Fruit fly (Drosophila melanogaster): ENCODE results near the gene RpS19b.

RpS19b gene

dm6 chr3R:23948466-23949413 is 15.4 kb upstream of the RpS19b start:
- no peak for TF ChIP-seq Dfd (GFP tag; optimal IDR thresholded peaks at IDR 0.05)
- TF ChIP-seq Myc (optimal IDR thresholded peaks at IDR 0.05): no peak
- TF ChIP-seq dl (GFP tag; optimal IDR thresholded peaks at IDR 0.05; ENCODE audit: insufficient read depth in 1 of 2, partially characterized antibody in 2 of 2): peak in 1 of 2 experiments; percentile 37
- TF ChIP-seq CG32264 (GFP tag; optimal IDR thresholded peaks at IDR 0.05): peak; percentile 82
- peak; percentile 89 for TF ChIP-seq Rel (GFP tag; optimal IDR thresholded peaks at IDR 0.05)
- peak; percentile 94 for TF ChIP-seq Rel (tag; optimal IDR thresholded peaks at IDR 0.05)
- TF ChIP-seq sv (GFP tag; optimal IDR thresholded peaks at IDR 0.05): no peak
- peak; percentile 96 for TF ChIP-seq Sp1 (GFP tag; optimal IDR thresholded peaks at IDR 0.05)
- TF ChIP-seq foxo (GFP tag; optimal IDR thresholded peaks at IDR 0.05): peak; percentile 75 to 94
- TF ChIP-seq rgr (GFP tag; optimal IDR thresholded peaks at IDR 0.05): peak; percentile 88
- TF ChIP-seq dmrt93B (GFP tag; optimal IDR thresholded peaks at IDR 0.05): peak; percentile 86
- no peak for TF ChIP-seq usp (GFP tag; optimal IDR thresholded peaks at IDR 0.05)
- TF ChIP-seq N (GFP tag; optimal IDR thresholded peaks at IDR 0.05): no peak
- TF ChIP-seq OdsH (GFP tag; optimal IDR thresholded peaks at IDR 0.05): peak; percentile 93
- TF ChIP-seq sage (GFP tag; optimal IDR thresholded peaks at IDR 0.05): peak; percentile 85
- TF ChIP-seq Hnf4 (GFP tag; optimal IDR thresholded peaks at IDR 0.05): peak; percentile 85
- no peak for TF ChIP-seq GATAd (GFP tag; optimal IDR thresholded peaks at IDR 0.05)
- TF ChIP-seq brk (GFP tag; optimal IDR thresholded peaks at IDR 0.05): peak; percentile 77
- TF ChIP-seq lola (GFP tag; optimal IDR thresholded peaks at IDR 0.05): no peak
- peak; percentile 95 for TF ChIP-seq ey (GFP tag; optimal IDR thresholded peaks at IDR 0.05)
- peak; percentile 86 for TF ChIP-seq psq (GFP tag; optimal IDR thresholded peaks at IDR 0.05)
- TF ChIP-seq dsf (GFP tag; optimal IDR thresholded peaks at IDR 0.05; ENCODE audit: borderline replicate concordance): peak; percentile 50
- TF ChIP-seq pan (optimal IDR thresholded peaks at IDR 0.05): no peak
- TF ChIP-seq h (GFP tag; optimal IDR thresholded peaks at IDR 0.05): peak; percentile 92
- TF ChIP-seq tai (GFP tag; optimal IDR thresholded peaks at IDR 0.05): no peak
- peak; percentile 96 for TF ChIP-seq HLH106 (tag; optimal IDR thresholded peaks at IDR 0.05)
- TF ChIP-seq Vsx2 (GFP tag; optimal IDR thresholded peaks at IDR 0.05; ENCODE audit: partially characterized antibody): peak; percentile 66
- peak; percentile 90 for TF ChIP-seq CG9705 (GFP tag; optimal IDR thresholded peaks at IDR 0.05)
- no peak for TF ChIP-seq Abd-B (GFP tag; optimal IDR thresholded peaks at IDR 0.05)
- no peak for TF ChIP-seq Hr83 (GFP tag; optimal IDR thresholded peaks at IDR 0.05; ENCODE audit: poor library complexity, severe bottlenecking)
- TF ChIP-seq br (GFP tag; optimal IDR thresholded peaks at IDR 0.05): peak; percentile 91
- no peak for TF ChIP-seq jim (GFP tag; optimal IDR thresholded peaks at IDR 0.05)
- TF ChIP-seq Jra (GFP tag; optimal IDR thresholded peaks at IDR 0.05): peak; percentile 84
- TF ChIP-seq CrebA (GFP tag; optimal IDR thresholded peaks at IDR 0.05; ENCODE audit: borderline replicate concordance): no peak
- TF ChIP-seq Hr78 (GFP tag; optimal IDR thresholded peaks at IDR 0.05): no peak
- peak; percentile 17 for TF ChIP-seq Mio (GFP tag; optimal IDR thresholded peaks at IDR 0.05)
- TF ChIP-seq woc (GFP tag; optimal IDR thresholded peaks at IDR 0.05): peak; percentile 96
- TF ChIP-seq Dif (GFP tag; optimal IDR thresholded peaks at IDR 0.05; ENCODE audit: partially characterized antibody): peak; percentile 15
- peak; percentile 94 for TF ChIP-seq fru (GFP tag; optimal IDR thresholded peaks at IDR 0.05)

dm6 chr3R:23948324-23948465 is 14.9 kb upstream of the RpS19b start, which contains the start of gene CG12268:
TSS of gene CG12268 (minus strand) at chr3R:23948424.
- TF ChIP-seq ey (GFP tag; optimal IDR thresholded peaks at IDR 0.05) (no peak), brk (GFP tag; optimal IDR thresholded peaks at IDR 0.05) (no peak), Sp1 (GFP tag; optimal IDR thresholded peaks at IDR 0.05) (no peak), CG9705 (GFP tag; optimal IDR thresholded peaks at IDR 0.05) (no peak), foxo (GFP tag; optimal IDR thresholded peaks at IDR 0.05) (no peak), sage (GFP tag; optimal IDR thresholded peaks at IDR 0.05) (no peak), h (GFP tag; optimal IDR thresholded peaks at IDR 0.05) (no peak), N (GFP tag; optimal IDR thresholded peaks at IDR 0.05) (no peak), Hnf4 (GFP tag; optimal IDR thresholded peaks at IDR 0.05) (no peak), dsf (GFP tag; optimal IDR thresholded peaks at IDR 0.05; ENCODE audit: borderline replicate concordance) (no peak), Dfd (GFP tag; optimal IDR thresholded peaks at IDR 0.05) (no peak), Hr78 (GFP tag; optimal IDR thresholded peaks at IDR 0.05) (no peak), Rel (GFP tag; optimal IDR thresholded peaks at IDR 0.05) (no peak), Rel (tag; optimal IDR thresholded peaks at IDR 0.05) (no peak), br (GFP tag; optimal IDR thresholded peaks at IDR 0.05) (no peak), Myc (optimal IDR thresholded peaks at IDR 0.05) (no peak)

Measured in whole organism, wandering third instar larva.